Worm (Caenorhabditis elegans) whole organism, young adult: ENCODE measurements around the gene faxc-2.

ENCODE experiments used
- F22D6.2 ChIP-seq: sonication (generic microtip); optimal IDR thresholded peaks from 2 replicates; lab custom pipeline; 2016; ENCODE audit warnings: mild to moderate bottlenecking, missing genetic modification characterization, missing compliant biosample characterization
- Y53G8AR.9 ChIP-seq: fragments of 200-800 bp; sonication (Bioruptor generic); conservative IDR thresholded peaks from 2 replicates; pipeline ENCODE4 v1.3.6; 2022; ENCODE audit warnings: missing genetic modification reagents, missing genetic modification characterization, missing compliant biosample characterization
- ceh-27 ChIP-seq: fragments of 200-800 bp; sonication (Bioruptor generic); optimal IDR thresholded peaks from 2 replicates; lab custom pipeline; 2018; ENCODE audit warnings: mild to moderate bottlenecking, missing genetic modification characterization, moderate library complexity, missing compliant biosample characterization
- gei-17 ChIP-seq: fragments of 200-800 bp; sonication (Bioruptor generic); optimal IDR thresholded peaks from 2 replicates; lab custom pipeline; 2018; ENCODE audit warnings: mild to moderate bottlenecking, missing genetic modification characterization, missing compliant biosample characterization
- him-1 ChIP-seq: sonication (generic microtip); optimal IDR thresholded peaks from 2 replicates; lab custom pipeline; 2016; ENCODE audit warnings: missing genotype, missing genetic modification reagents, missing genetic modification characterization, missing compliant biosample characterization
- hmg-1.2 ChIP-seq: fragments of 200-800 bp; sonication (Bioruptor generic); IDR thresholded peaks from 2 replicates; pipeline ENCODE4 v1.3.6; 2022; ENCODE audit warnings: missing genetic modification reagents, missing genetic modification characterization, missing compliant biosample characterization
- lir-1 ChIP-seq: fragments of 200-800 bp; sonication (Bioruptor generic); conservative IDR thresholded peaks from 2 replicates; pipeline ENCODE4 v1.3.6; 2022; ENCODE audit warnings: missing genetic modification reagents, missing genetic modification characterization, missing compliant biosample characterization
- lsy-27 ChIP-seq: sonication (generic microtip); optimal IDR thresholded peaks from 2 replicates; lab custom pipeline; 2017; ENCODE audit warnings: missing genetic modification characterization, mild to moderate bottlenecking, missing compliant biosample characterization, antibody characterized with exemption, missing genotype, borderline replicate concordance; ENCODE audit not compliant: insufficient read depth
- nfya-1 ChIP-seq: sonication (generic microtip); optimal IDR thresholded peaks from 2 replicates; lab custom pipeline; 2017; ENCODE audit warnings: antibody characterized with exemption, missing compliant biosample characterization, missing genetic modification characterization, borderline replicate concordance; ENCODE audit not compliant: insufficient read depth
- nhr-27 ChIP-seq: fragments of 200-800 bp; sonication (Bioruptor generic); optimal IDR thresholded peaks from 2 replicates; lab custom pipeline; 2018; ENCODE audit warnings: mild to moderate bottlenecking, missing genetic modification characterization, moderate library complexity, missing compliant biosample characterization
- rcor-1 ChIP-seq: fragments of 200-800 bp; sonication (Bioruptor generic); IDR thresholded peaks from 2 replicates; pipeline ENCODE4 v1.3.6; 2022; ENCODE audit warnings: missing genetic modification reagents, missing genetic modification characterization, missing compliant biosample characterization
- ztf-22 ChIP-seq: fragments of 200-800 bp; sonication (Bioruptor generic); optimal IDR thresholded peaks from 2 replicates; lab custom pipeline; 2018; ENCODE audit warnings: mild to moderate bottlenecking, missing genetic modification characterization, moderate library complexity, missing compliant biosample characterization

DNA sequence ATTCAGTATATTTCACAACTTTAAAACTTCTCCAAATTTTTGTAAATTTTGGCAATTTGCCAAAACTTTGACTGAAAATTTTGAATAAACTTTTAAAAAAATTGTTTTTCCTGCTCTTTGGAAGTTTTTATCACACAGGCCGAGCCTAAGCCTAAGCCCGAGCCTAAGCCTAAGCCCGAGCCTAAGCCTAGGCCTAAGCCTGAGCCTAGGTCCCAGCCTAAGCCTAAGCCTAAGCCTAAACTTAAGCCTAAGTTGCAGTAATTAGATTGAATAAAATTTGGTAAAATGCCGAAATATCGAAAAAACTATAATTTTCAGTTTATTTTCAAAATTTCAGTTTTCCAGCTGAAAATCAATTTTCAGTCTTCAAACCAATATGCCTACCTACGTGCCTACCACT is 25.6 kb upstream of the faxc-2 start:
- TF ChIP-seq nfya-1 (tag; lab: Kevin White, UChicago) (no peak), gei-17 (GFP tag; lab: Kevin White, UChicago) (no peak), Y53G8AR.9 (GFP tag; lab: Robert Waterston, UW) (no peak), lsy-27 (tag; lab: Kevin White, UChicago) (no peak), him-1 (tag; lab: Kevin White, UChicago) (no peak), ceh-27 (GFP tag; lab: Kevin White, UChicago) (no peak), F22D6.2 (tag; lab: Kevin White, UChicago) (no peak), ztf-22 (GFP tag; lab: Kevin White, UChicago) (no peak), hmg-1.2 (GFP tag; lab: Robert Waterston, UW) (no peak), lir-1 (GFP tag; lab: Robert Waterston, UW) (no peak), nhr-27 (tag; lab: Kevin White, UChicago) (no peak), rcor-1 (GFP tag; lab: Robert Waterston, UW) (no peak)
